Worm (Caenorhabditis elegans): ENCODE data around the gene T03D8.6.

Gene T03D8.6

ce11 chrV:20802906-20803305 lies 17.2 kb downstream of the T03D8.6 start, which contains the start of gene Y44A6D.5:
TSS of gene Y44A6D.5 (minus strand) at chrV:20803006.
- TF ChIP-seq ZK546.5 (tag; optimal IDR thresholded peaks at IDR 0.05) (no peak), snpc-4 (tag; optimal IDR thresholded peaks at IDR 0.05) (no peak), ceh-16 (tag; optimal IDR thresholded peaks at IDR 0.05) (no peak), nhr-237 (tag; optimal IDR thresholded peaks at IDR 0.05) (no peak), nhr-23 (tag; optimal IDR thresholded peaks at IDR 0.05) (no peak), elt-3 (tag; optimal IDR thresholded peaks at IDR 0.05) (no peak), nhr-6 (tag; optimal IDR thresholded peaks at IDR 0.05) (no peak), nhr-129 (tag; optimal IDR thresholded peaks at IDR 0.05) (no peak), egl-27 (tag; optimal IDR thresholded peaks at IDR 0.05) (no peak), lin-13 (GFP tag; optimal IDR thresholded peaks at IDR 0.05) (no peak), nhr-12 (tag; optimal IDR thresholded peaks at IDR 0.05) (no peak), aly-2 (tag; optimal IDR thresholded peaks at IDR 0.05) (no peak), mab-5 (tag; optimal IDR thresholded peaks at IDR 0.05) (no peak), F13H6.1 (tag; optimal IDR thresholded peaks at IDR 0.05) (no peak), alr-1 (tag; optimal IDR thresholded peaks at IDR 0.05) (no peak)

ce11 chrV:20797918-20798317 lies 22.2 kb downstream of the T03D8.6 start, which contains the start of gene sdf-9:
TSS of gene sdf-9 (plus strand) at chrV:20798218.
- no peak for TF ChIP-seq gmeb-1 (tag; optimal IDR thresholded peaks at IDR 0.05)
- no peak for TF ChIP-seq alr-1 (tag; optimal IDR thresholded peaks at IDR 0.05)
- no peak for TF ChIP-seq ztf-4 (tag; optimal IDR thresholded peaks at IDR 0.05)
- TF ChIP-seq ZK546.5 (tag; optimal IDR thresholded peaks at IDR 0.05): no peak
- TF ChIP-seq lin-11 (tag; optimal IDR thresholded peaks at IDR 0.05): no peak
- TF ChIP-seq nhr-12 (tag; optimal IDR thresholded peaks at IDR 0.05): no peak
- TF ChIP-seq nhr-77 (tag; optimal IDR thresholded peaks at IDR 0.05): no peak
- TF ChIP-seq nhr-10 (tag; optimal IDR thresholded peaks at IDR 0.05): no peak
- no peak for TF ChIP-seq nhr-21 (tag; optimal IDR thresholded peaks at IDR 0.05)
- no peak for TF ChIP-seq crh-2 (tag; optimal IDR thresholded peaks at IDR 0.05)
- TF ChIP-seq elt-1 (tag; optimal IDR thresholded peaks at IDR 0.05): no peak
- TF ChIP-seq sma-3 (GFP tag; optimal IDR thresholded peaks at IDR 0.05): no peak
- no peak for TF ChIP-seq lsy-2 (tag; optimal IDR thresholded peaks at IDR 0.05)
- TF ChIP-seq nhr-25 (tag; optimal IDR thresholded peaks at IDR 0.05): no peak
- no peak for TF ChIP-seq egl-27 (tag; optimal IDR thresholded peaks at IDR 0.05)
- TF ChIP-seq nhr-129 (tag; optimal IDR thresholded peaks at IDR 0.05): no peak

DNA sequence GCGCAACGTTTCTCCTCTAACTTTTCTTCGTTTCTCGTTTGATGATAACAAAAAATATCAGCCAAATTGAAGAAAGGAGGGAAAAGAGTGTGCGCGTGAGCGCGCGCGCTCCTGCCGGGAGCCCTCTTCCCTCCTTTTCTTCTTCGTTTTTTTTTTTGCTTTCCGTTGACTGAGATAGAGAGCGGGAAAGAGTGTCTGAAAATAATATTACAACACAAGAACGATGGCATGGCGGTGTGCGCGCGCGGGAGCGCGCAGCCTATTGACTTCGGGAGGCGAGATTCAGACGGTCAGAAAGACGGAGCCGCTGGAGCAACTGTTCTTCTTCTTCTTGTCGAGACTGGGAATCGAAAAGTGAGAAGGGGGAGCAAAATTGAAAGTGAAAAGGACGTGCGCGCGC lies 26.4 kb downstream of the T03D8.6 start:
- TF ChIP-seq fos-1 (tag; optimal IDR thresholded peaks at IDR 0.05): peak; percentile 15
- TF ChIP-seq sma-9 (GFP tag; optimal IDR thresholded peaks at IDR 0.05): peak; percentile 5
- no peak for TF ChIP-seq sma-9 (tag; optimal IDR thresholded peaks at IDR 0.05)
- no peak for TF ChIP-seq nhr-237 (tag; optimal IDR thresholded peaks at IDR 0.05)
- no peak for TF ChIP-seq lin-13 (GFP tag; optimal IDR thresholded peaks at IDR 0.05)
- TF ChIP-seq sem-4 (tag; optimal IDR thresholded peaks at IDR 0.05): no peak
- TF ChIP-seq snpc-4 (tag; optimal IDR thresholded peaks at IDR 0.05): no peak
- peak; percentile 62 for TF ChIP-seq nhr-129 (tag; optimal IDR thresholded peaks at IDR 0.05)
- no peak for TF ChIP-seq egl-27 (tag; optimal IDR thresholded peaks at IDR 0.05)
- TF ChIP-seq C34F6.9 (tag; optimal IDR thresholded peaks at IDR 0.05): peak; percentile 65
- peak; percentile 55 for TF ChIP-seq F13H6.1 (tag; optimal IDR thresholded peaks at IDR 0.05)
- TF ChIP-seq unc-55 (GFP tag; optimal IDR thresholded peaks at IDR 0.05): peak; percentile 14
- TF ChIP-seq nhr-77 (tag; optimal IDR thresholded peaks at IDR 0.05): no peak
- no peak for TF ChIP-seq ztf-1 (GFP tag; conservative IDR thresholded peaks at IDR 0.05)
- TF ChIP-seq R02D3.7 (tag; optimal IDR thresholded peaks at IDR 0.05): no peak
- no peak for TF ChIP-seq nhr-6 (tag; optimal IDR thresholded peaks at IDR 0.05)
- TF ChIP-seq blmp-1 (tag; optimal IDR thresholded peaks at IDR 0.05; ENCODE audit: insufficient read depth): no peak
- no peak for TF ChIP-seq nhr-12 (tag; optimal IDR thresholded peaks at IDR 0.05)
- no peak for TF ChIP-seq zag-1 (tag; optimal IDR thresholded peaks at IDR 0.05)
- no peak for TF ChIP-seq ceh-82 (tag; optimal IDR thresholded peaks at IDR 0.05)

- no peak for TF ChIP-seq ztf-4 (tag; optimal IDR thresholded peaks at IDR 0.05)
- peak; percentile 2 for TF ChIP-seq sma-9 (GFP tag; optimal IDR thresholded peaks at IDR 0.05)
- no peak for TF ChIP-seq sma-9 (tag; optimal IDR thresholded peaks at IDR 0.05)
- TF ChIP-seq skn-1 (tag; optimal IDR thresholded peaks at IDR 0.05): no peak
- TF ChIP-seq ZK546.5 (tag; optimal IDR thresholded peaks at IDR 0.05): no peak
- peak; percentile 52 for TF ChIP-seq fos-1 (tag; optimal IDR thresholded peaks at IDR 0.05)
- TF ChIP-seq peb-1 (tag; optimal IDR thresholded peaks at IDR 0.05): no peak
Measured at ce11 chrV:20792371-20792890, 27.7 kb downstream of the T03D8.6 start, which contains the start of gene Y44A6D.3. TSS of gene Y44A6D.3 (minus strand) at chrV:20792421.
